Fruit fly (Drosophila melanogaster): ENCODE data around the gene CG31668.
A peak's percentile ranks its signal among the peaks of the same experiment; 100 is the strongest.

Gene CG31668

dm6 chr2L:2162729-2163567 is 43.0 kb downstream of the CG31668 start (continued):
- TF ChIP-seq mirr (GFP tag; optimal IDR thresholded peaks at IDR 0.05) (no peak), Nf-YB (GFP tag; optimal IDR thresholded peaks at IDR 0.05) (no peak), kah (GFP tag; optimal IDR thresholded peaks at IDR 0.05) (peak; percentile 75), oc (tag; optimal IDR thresholded peaks at IDR 0.05) (no peak), CG32772 (GFP tag; IDR thresholded peaks at IDR 0.05) (peak; percentile 16; the same call in 1 of the 2 replicates), abd-A (tag; optimal IDR thresholded peaks at IDR 0.05) (peak; percentile 77), sd (tag; optimal IDR thresholded peaks at IDR 0.05) (peak; percentile 60), Chrac-16 (GFP tag; optimal IDR thresholded peaks at IDR 0.05) (no peak), fd102C (GFP tag; optimal IDR thresholded peaks at IDR 0.05) (no peak), CG11247 (GFP tag; IDR thresholded peaks at IDR 0.05) (no peak), ERR (GFP tag; optimal IDR thresholded peaks at IDR 0.05) (no peak), CG12769 (tag; optimal IDR thresholded peaks at IDR 0.05) (peak; percentile 95)

- 0 out of 2 replicates have a peak, but pooled peaks have one; percentile 28 for TF ChIP-seq sna (GFP tag; IDR thresholded peaks at IDR 0.05; ENCODE audit: partially characterized antibody)
- TF ChIP-seq CG32767 (GFP tag; IDR thresholded peaks at IDR 0.05): peak; percentile 79
- no peak for TF ChIP-seq CG4820 (GFP tag; optimal IDR thresholded peaks at IDR 0.05)
- 0 out of 3 replicates have a peak, but pooled peaks have one; percentile 7 for TF ChIP-seq zfh1 (GFP tag; IDR thresholded peaks at IDR 0.05)
- TF ChIP-seq grn (GFP tag; optimal IDR thresholded peaks at IDR 0.05): no peak
- no peak for TF ChIP-seq CG9932 (GFP tag; IDR thresholded peaks at IDR 0.05)
- peak; percentile 76 for TF ChIP-seq cg (GFP tag; optimal IDR thresholded peaks at IDR 0.05)
- peak; percentile 39 for TF ChIP-seq slbo (GFP tag; IDR thresholded peaks at IDR 0.05)
- TF ChIP-seq lmd (GFP tag; IDR thresholded peaks at IDR 0.05): no peak
- TF ChIP-seq CG13287 (GFP tag; IDR thresholded peaks at IDR 0.05; ENCODE audit: partially characterized antibody): no peak
- TF ChIP-seq Stat92E (GFP tag; optimal IDR thresholded peaks at IDR 0.05): no peak
- TF ChIP-seq CG8388 (GFP tag; optimal IDR thresholded peaks at IDR 0.05): no peak
- peak; percentile 29; the same call in 1 of the 2 replicates for TF ChIP-seq Awh (GFP tag; IDR thresholded peaks at IDR 0.05)
- peak; percentile 52; the same call in 1 of the 2 replicates for TF ChIP-seq vvl (GFP tag; IDR thresholded peaks at IDR 0.05)
- no peak for TF ChIP-seq CG9797 (GFP tag; optimal IDR thresholded peaks at IDR 0.05)
- TF ChIP-seq CHES-1-like (GFP tag; optimal IDR thresholded peaks at IDR 0.05): no peak
- peak; percentile 78 for TF ChIP-seq sr (GFP tag; IDR thresholded peaks at IDR 0.05)
- no peak for TF ChIP-seq Oaz (GFP tag; IDR thresholded peaks at IDR 0.05)
- no peak for TF ChIP-seq vfl (GFP tag; optimal IDR thresholded peaks at IDR 0.05)
- no peak for TF ChIP-seq CG12155 (GFP tag; optimal IDR thresholded peaks at IDR 0.05)
- TF ChIP-seq chm (GFP tag; IDR thresholded peaks at IDR 0.05): peak; percentile 18
- no peak for TF ChIP-seq tgo (GFP tag; IDR thresholded peaks at IDR 0.05)
- TF ChIP-seq wor (GFP tag; IDR thresholded peaks at IDR 0.05): no peak
- no peak for TF ChIP-seq BEAF-32 (GFP tag; optimal IDR thresholded peaks at IDR 0.05)
- no peak for TF ChIP-seq CG2129 (GFP tag; IDR thresholded peaks at IDR 0.05; ENCODE audit: partially characterized antibody)
- no peak for TF ChIP-seq CG8290 (GFP tag; optimal IDR thresholded peaks at IDR 0.05)
- peak in 1 of 2 experiments; percentile 13 for TF ChIP-seq CG8290 (tag; optimal IDR thresholded peaks at IDR 0.05)
- 0 out of 2 replicates have a peak, but pooled peaks have one; percentile 11 for TF ChIP-seq CG14014 (GFP tag; IDR thresholded peaks at IDR 0.05)
- no peak for TF ChIP-seq CG10274 (GFP tag; optimal IDR thresholded peaks at IDR 0.05)
- TF ChIP-seq cas (GFP tag; IDR thresholded peaks at IDR 0.05): no peak
- TF ChIP-seq sd (tag; optimal IDR thresholded peaks at IDR 0.05): peak; percentile 97
- TF ChIP-seq CG30403 (GFP tag; optimal IDR thresholded peaks at IDR 0.05): no peak
- TF ChIP-seq CG11398 (GFP tag; optimal IDR thresholded peaks at IDR 0.05): no peak
- TF ChIP-seq Asciz (GFP tag; optimal IDR thresholded peaks at IDR 0.05): no peak
- TF ChIP-seq corto (GFP tag; optimal IDR thresholded peaks at IDR 0.05): no peak
- TF ChIP-seq chinmo (GFP tag; IDR thresholded peaks at IDR 0.05; ENCODE audit: partially characterized antibody): peak; percentile 92
- TF ChIP-seq H15 (GFP tag; IDR thresholded peaks at IDR 0.05): no peak
Measured at dm6 chr2L:2162281-2162680, 43.7 kb downstream of the CG31668 start.
